Worm (Caenorhabditis elegans): ENCODE data around the gene dpy-6.

DNA sequence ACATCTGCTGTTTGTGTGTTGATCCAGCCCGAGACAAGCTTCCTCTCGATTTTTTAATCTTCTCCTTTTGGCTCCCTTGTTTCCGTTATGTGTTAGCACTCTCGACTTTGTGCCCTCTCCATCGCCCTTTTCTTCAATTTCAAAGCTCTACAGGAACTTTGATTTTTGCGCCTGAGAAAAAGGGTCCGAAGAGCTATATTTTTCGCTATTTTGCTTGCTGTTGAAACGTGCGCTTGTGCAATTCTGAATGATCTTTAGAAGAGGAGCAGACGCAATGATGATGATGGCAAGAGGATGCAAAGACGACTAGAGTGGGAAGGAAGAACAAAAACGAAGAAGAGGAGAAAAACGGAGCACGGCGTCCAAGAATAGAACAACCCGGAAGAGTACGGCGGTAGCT lies 26.3 kb upstream of the dpy-6 start:
- no peak for TF ChIP-seq fkh-10 (GFP tag; optimal IDR thresholded peaks at IDR 0.05)
- TF ChIP-seq K09A11.1 (tag; optimal IDR thresholded peaks at IDR 0.05; ENCODE audit: insufficient read depth) = no peak
- TF ChIP-seq Y22D7AL.16 (tag; optimal IDR thresholded peaks at IDR 0.05) = no peak
- no peak for TF ChIP-seq pha-4 (tag; optimal IDR thresholded peaks at IDR 0.05)
- no peak for TF ChIP-seq lin-11 (tag; optimal IDR thresholded peaks at IDR 0.05)
- TF ChIP-seq ceh-31 (tag; optimal IDR thresholded peaks at IDR 0.05) = no peak
- no peak for TF ChIP-seq ahr-1 (tag; optimal IDR thresholded peaks at IDR 0.05)
- no peak for TF ChIP-seq unc-86 (tag; optimal IDR thresholded peaks at IDR 0.05)
- TF ChIP-seq nhr-11 (tag; optimal IDR thresholded peaks at IDR 0.05) = no peak
- TF ChIP-seq elt-2 (tag; optimal IDR thresholded peaks at IDR 0.05) = no peak
- no peak for TF ChIP-seq zip-5 (tag; optimal IDR thresholded peaks at IDR 0.05)
- TF ChIP-seq ama-1 (optimal IDR thresholded peaks at IDR 0.05) = no peak
